Worm (Caenorhabditis elegans): ENCODE results near the gene met-2.

Gene met-2

DNA sequence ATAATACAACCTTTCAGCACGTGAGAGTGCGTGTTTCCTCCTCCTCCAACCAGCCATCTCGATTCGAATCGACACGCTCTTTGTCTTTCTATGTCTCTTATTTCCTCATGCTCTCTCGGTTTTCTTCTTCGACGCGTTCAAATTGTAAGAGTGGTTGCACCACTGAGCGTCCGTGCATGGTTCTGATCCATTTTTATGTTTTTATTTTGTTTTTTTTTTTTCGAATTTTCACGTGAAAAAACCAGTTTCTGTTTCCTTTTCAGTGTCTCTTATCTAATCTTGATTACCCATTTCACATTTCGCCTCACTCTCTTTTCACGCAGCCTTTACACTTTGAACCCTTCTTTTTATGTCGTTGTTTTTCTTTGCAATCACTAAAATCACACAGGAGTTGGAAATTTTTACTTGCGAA is 4.2 kb upstream of the met-2 start (continued):
- no peak for TF ChIP-seq zag-1 (tag; optimal IDR thresholded peaks at IDR 0.05)
- peak; percentile 70 for TF ChIP-seq elt-1 (tag; optimal IDR thresholded peaks at IDR 0.05)
- no peak for TF ChIP-seq lin-15B (tag; optimal IDR thresholded peaks at IDR 0.05)
- TF ChIP-seq pha-4 (tag; optimal IDR thresholded peaks at IDR 0.05): peak; percentile 2
- peak; percentile 19 for TF ChIP-seq snpc-4 (tag; optimal IDR thresholded peaks at IDR 0.05)
- no peak for TF ChIP-seq ceh-82 (tag; optimal IDR thresholded peaks at IDR 0.05)
- TF ChIP-seq nhr-11 (tag; optimal IDR thresholded peaks at IDR 0.05): no peak
- no peak for TF ChIP-seq skn-1 (tag; optimal IDR thresholded peaks at IDR 0.05)
- no peak for TF ChIP-seq egl-27 (tag; optimal IDR thresholded peaks at IDR 0.05)
- TF ChIP-seq nfya-1 (tag; optimal IDR thresholded peaks at IDR 0.05; ENCODE audit: insufficient read depth): peak; percentile 88
- no peak for TF ChIP-seq fos-1 (tag; optimal IDR thresholded peaks at IDR 0.05)
- no peak for TF ChIP-seq nhr-43 (tag; optimal IDR thresholded peaks at IDR 0.05; ENCODE audit: poor library complexity, severe bottlenecking)
- TF ChIP-seq unc-39 (tag; optimal IDR thresholded peaks at IDR 0.05): no peak
- TF ChIP-seq ztf-11 (tag; optimal IDR thresholded peaks at IDR 0.05): no peak
- no peak for TF ChIP-seq tbx-2 (tag; optimal IDR thresholded peaks at IDR 0.05)
- TF ChIP-seq egl-5 (tag; optimal IDR thresholded peaks at IDR 0.05): peak; percentile 59
- TF ChIP-seq pqm-1 (tag; optimal IDR thresholded peaks at IDR 0.05): peak; percentile 14
- TF ChIP-seq nhr-237 (tag; optimal IDR thresholded peaks at IDR 0.05): no peak
- TF ChIP-seq eor-1 (tag; optimal IDR thresholded peaks at IDR 0.05): no peak
- TF ChIP-seq nhr-28 (tag; optimal IDR thresholded peaks at IDR 0.05): no peak
- TF ChIP-seq nhr-77 (tag; optimal IDR thresholded peaks at IDR 0.05): no peak
- no peak for TF ChIP-seq ceh-28 (tag; optimal IDR thresholded peaks at IDR 0.05)
- TF ChIP-seq nhr-12 (tag; optimal IDR thresholded peaks at IDR 0.05): no peak

- TF ChIP-seq nhr-67 (tag; optimal IDR thresholded peaks at IDR 0.05): no peak
- no peak for TF ChIP-seq ceh-16 (tag; optimal IDR thresholded peaks at IDR 0.05)
- TF ChIP-seq R02D3.7 (tag; optimal IDR thresholded peaks at IDR 0.05): no peak
- TF ChIP-seq mdl-1 (tag; optimal IDR thresholded peaks at IDR 0.05): no peak
- TF ChIP-seq tbx-2 (tag; optimal IDR thresholded peaks at IDR 0.05): no peak
- no peak for TF ChIP-seq aly-2 (tag; optimal IDR thresholded peaks at IDR 0.05)
- TF ChIP-seq nhr-23 (tag; optimal IDR thresholded peaks at IDR 0.05): no peak
Observed at ce11 chrIII:8371595-8372305, 3.4 kb upstream of the met-2 start, which contains the start of gene lmbr-1. Gene lmbr-1, plus strand, starts transcription at chrIII:8372255.

DNA sequence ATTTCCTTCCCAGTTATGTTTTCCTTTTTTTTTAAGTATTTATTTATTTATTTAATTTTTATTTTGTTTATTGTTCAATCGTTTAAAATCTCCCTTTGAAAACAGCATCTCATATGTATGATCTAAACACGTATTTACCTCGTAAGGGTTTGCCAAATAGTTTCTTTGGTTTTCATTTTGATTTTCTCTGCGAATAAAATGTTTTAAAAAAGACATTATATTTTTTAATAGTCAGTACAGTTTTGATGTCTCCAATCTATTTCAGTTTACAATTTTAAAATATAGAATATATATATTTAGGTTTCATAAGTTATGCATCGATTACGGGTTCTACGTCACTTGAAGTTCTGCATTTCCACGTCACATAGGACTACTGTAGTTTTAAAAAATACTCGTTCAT is 5.5 kb downstream of the met-2 start, which contains the start of gene R05D3.12:
Gene R05D3.12 (plus strand): TSS at position 301 of the 400 bp plus-strand sequence.
- TF ChIP-seq mml-1 (tag; optimal IDR thresholded peaks at IDR 0.05): no peak
- TF ChIP-seq unc-62 (GFP tag; optimal IDR thresholded peaks at IDR 0.05): no peak
- TF ChIP-seq ceh-28 (tag; optimal IDR thresholded peaks at IDR 0.05): no peak
- no peak for TF ChIP-seq nhr-25 (tag; optimal IDR thresholded peaks at IDR 0.05)
- no peak for TF ChIP-seq egl-27 (tag; optimal IDR thresholded peaks at IDR 0.05)
- no peak for TF ChIP-seq nhr-12 (tag; optimal IDR thresholded peaks at IDR 0.05)
- TF ChIP-seq nfya-1 (tag; optimal IDR thresholded peaks at IDR 0.05; ENCODE audit: insufficient read depth): no peak
- no peak for TF ChIP-seq fkh-2 (tag; optimal IDR thresholded peaks at IDR 0.05)
- no peak for TF ChIP-seq nhr-43 (tag; optimal IDR thresholded peaks at IDR 0.05; ENCODE audit: poor library complexity, severe bottlenecking)
- TF ChIP-seq R02D3.7 (tag; optimal IDR thresholded peaks at IDR 0.05): no peak
- no peak for TF ChIP-seq zag-1 (tag; optimal IDR thresholded peaks at IDR 0.05)
- TF ChIP-seq lin-39 (tag; optimal IDR thresholded peaks at IDR 0.05): no peak
- TF ChIP-seq egl-5 (tag; optimal IDR thresholded peaks at IDR 0.05): no peak
- no peak for TF ChIP-seq nhr-237 (tag; optimal IDR thresholded peaks at IDR 0.05)
- TF ChIP-seq eor-1 (tag; optimal IDR thresholded peaks at IDR 0.05): no peak
- no peak for TF ChIP-seq jun-1 (tag; optimal IDR thresholded peaks at IDR 0.05)
- TF ChIP-seq nhr-28 (tag; optimal IDR thresholded peaks at IDR 0.05): no peak
- TF ChIP-seq nhr-67 (tag; optimal IDR thresholded peaks at IDR 0.05): no peak

DNA sequence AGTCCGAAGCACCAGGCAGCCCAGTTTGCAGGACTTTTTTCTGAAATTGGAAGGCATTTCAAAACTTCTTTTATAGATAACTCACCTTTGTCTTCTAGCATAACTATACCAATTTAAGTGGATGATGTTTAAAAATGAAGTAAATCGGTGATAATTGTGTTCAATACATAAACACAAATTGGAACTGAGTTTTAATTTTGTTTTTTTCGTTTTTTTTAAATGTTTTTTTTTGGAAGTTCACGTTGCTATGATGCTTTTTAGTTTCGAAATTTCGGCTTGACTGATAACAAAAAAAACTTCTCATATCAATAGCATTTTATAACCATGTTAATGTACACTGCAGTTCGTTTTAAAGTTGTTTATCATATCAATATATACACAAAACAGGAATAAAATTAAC is 14.4 kb downstream of the met-2 start, which contains the start of gene ZK353.4:
Gene ZK353.4 (minus strand): TSS at position 101 of the 400 bp plus-strand sequence.
- no peak for TF ChIP-seq egl-27 (tag; optimal IDR thresholded peaks at IDR 0.05)
- TF ChIP-seq nhr-28 (tag; optimal IDR thresholded peaks at IDR 0.05): no peak
- TF ChIP-seq fos-1 (tag; optimal IDR thresholded peaks at IDR 0.05): no peak
- no peak for TF ChIP-seq nhr-77 (tag; optimal IDR thresholded peaks at IDR 0.05)
- TF ChIP-seq daf-12 (tag; optimal IDR thresholded peaks at IDR 0.05): no peak
- TF ChIP-seq zag-1 (tag; optimal IDR thresholded peaks at IDR 0.05): no peak
- no peak for TF ChIP-seq fkh-10 (GFP tag; optimal IDR thresholded peaks at IDR 0.05)
- no peak for TF ChIP-seq pha-4 (tag; optimal IDR thresholded peaks at IDR 0.05)
- TF ChIP-seq R02D3.7 (tag; optimal IDR thresholded peaks at IDR 0.05): no peak
- no peak for TF ChIP-seq ama-1 (optimal IDR thresholded peaks at IDR 0.05)
- TF ChIP-seq pqm-1 (tag; optimal IDR thresholded peaks at IDR 0.05): no peak
- no peak for TF ChIP-seq hmg-11 (tag; optimal IDR thresholded peaks at IDR 0.05)
- TF ChIP-seq lsy-12 (tag; optimal IDR thresholded peaks at IDR 0.05): no peak
- TF ChIP-seq nhr-11 (tag; optimal IDR thresholded peaks at IDR 0.05): no peak
- no peak for TF ChIP-seq aly-2 (tag; optimal IDR thresholded peaks at IDR 0.05)
- TF ChIP-seq ZK546.5 (tag; optimal IDR thresholded peaks at IDR 0.05): no peak
- TF ChIP-seq unc-62 (GFP tag; optimal IDR thresholded peaks at IDR 0.05): no peak
